Worm (Caenorhabditis elegans) whole organism, L1 larva: ENCODE data around the gene B0035.21.

Experiments used
- C04F5.9 ChIP-seq: sonication (generic microtip); optimal IDR thresholded peaks from 2 replicates; lab custom pipeline; 2016; ENCODE audit warnings: missing genetic modification characterization, missing compliant biosample characterization
- C16A3.4 ChIP-seq: fragments of 150-350 bp; optimal IDR thresholded peaks from 2 replicates; lab custom pipeline; 2014; ENCODE audit warnings: missing biosample characterization, missing genetic modification characterization
- Y116A8C.19 ChIP-seq: sonication (generic microtip); optimal IDR thresholded peaks from 2 replicates; lab custom pipeline; 2016; ENCODE audit warnings: missing compliant biosample characterization, missing genetic modification characterization, borderline replicate concordance
- blmp-1 ChIP-seq: fragments of 150-350 bp; optimal IDR thresholded peaks from 2 replicates; lab custom pipeline; 2014; ENCODE audit warnings: missing biosample characterization, missing genetic modification characterization
- ceh-82 ChIP-seq, 3 experiments: fragments of 150-350 bp in 1 of 3; sonication (generic microtip) in 2 of 3; optimal IDR thresholded peaks; 2 replicates each; lab custom pipeline; 2014 to 2017; ENCODE audit warnings: missing biosample characterization in 3 of 3, missing genetic modification characterization in 3 of 3
- ceh-88 ChIP-seq: fragments of 200-800 bp; sonication (Bioruptor generic); IDR thresholded peaks from 2 replicates; pipeline ENCODE4 v1.3.6; 2022; ENCODE audit warnings: missing genetic modification characterization, missing compliant biosample characterization
- ces-1 ChIP-seq: fragments of 150-350 bp; optimal IDR thresholded peaks from 2 replicates; lab custom pipeline; 2014; ENCODE audit warnings: missing biosample characterization, missing genetic modification reagents, missing genetic modification characterization
- dpl-1 ChIP-seq, 3 experiments: fragments of 150-350 bp in 2 of 3; sonication (generic microtip) in 1 of 3; optimal IDR thresholded peaks; 2 replicates each; lab custom pipeline; 2014 to 2017; ENCODE audit warnings: missing biosample characterization in 3 of 3, missing genetic modification characterization in 3 of 3, missing genetic modification reagents in 3 of 3
- dsc-1 ChIP-seq: sonication (generic microtip); optimal IDR thresholded peaks from 2 replicates; lab custom pipeline; 2016; ENCODE audit warnings: mild to moderate bottlenecking, missing genetic modification characterization, missing compliant biosample characterization
- efl-1 ChIP-seq, 4 experiments: fragments of 150-350 bp; optimal IDR thresholded peaks in 3 of 4; peaks in 1 of 4; 1 replicate in 1 of 4; 2 replicates in 3 of 4; lab custom pipeline; 2014; ENCODE audit warnings: missing biosample characterization in 2 of 4, missing genetic modification characterization in 2 of 4, missing genetic modification reagents in 2 of 4
- egl-13 ChIP-seq: sonication (generic microtip); optimal IDR thresholded peaks from 2 replicates; lab custom pipeline; 2016; ENCODE audit warnings: missing genotype, missing genetic modification reagents, missing genetic modification characterization, missing compliant biosample characterization
- fkh-10 ChIP-seq: sonication (generic microtip); optimal IDR thresholded peaks from 2 replicates; lab custom pipeline; 2017; ENCODE audit warnings: missing biosample characterization, missing genetic modification reagents, missing genetic modification characterization
- fkh-8 ChIP-seq: sonication (generic microtip); optimal IDR thresholded peaks from 2 replicates; lab custom pipeline; 2016; ENCODE audit warnings: mild to moderate bottlenecking, missing genetic modification characterization, missing compliant biosample characterization
- fos-1 ChIP-seq: fragments of 150-350 bp; optimal IDR thresholded peaks from 2 replicates; lab custom pipeline; 2014; ENCODE audit warnings: missing biosample characterization, missing genetic modification characterization
- hpl-2 ChIP-seq: fragments of 150-350 bp; optimal IDR thresholded peaks from 2 replicates; lab custom pipeline; 2014; ENCODE audit warnings: missing biosample characterization, missing genetic modification reagents, missing genetic modification characterization
- isw-1 ChIP-seq: fragments of 200-800 bp; sonication (Bioruptor generic); IDR thresholded peaks from 2 replicates; pipeline ENCODE4 v1.3.6; 2022; ENCODE audit warnings: missing genetic modification characterization, missing compliant biosample characterization
- jun-1 ChIP-seq: fragments of 150-350 bp; optimal IDR thresholded peaks from 2 replicates; lab custom pipeline; 2014; ENCODE audit warnings: missing biosample characterization, missing genetic modification reagents, missing genetic modification characterization
- lin-14 ChIP-seq: fragments of 200-800 bp; sonication (Bioruptor generic); optimal IDR thresholded peaks from 2 replicates; lab custom pipeline; 2018; ENCODE audit warnings: mild to moderate bottlenecking, missing genetic modification characterization, moderate library complexity, missing compliant biosample characterization
- lin-39 ChIP-seq: fragments of 150-350 bp; optimal IDR thresholded peaks from 2 replicates; lab custom pipeline; 2014; ENCODE audit warnings: missing biosample characterization, missing genetic modification reagents, missing genetic modification characterization
- lir-3 ChIP-seq: sonication (generic microtip); optimal IDR thresholded peaks from 2 replicates; lab custom pipeline; 2016; ENCODE audit warnings: mild to moderate bottlenecking, missing genetic modification characterization, moderate library complexity, missing compliant biosample characterization; ENCODE audit not compliant: poor library complexity
- lsy-2 ChIP-seq, 2 experiments: fragments of 150-350 bp; optimal IDR thresholded peaks; 2 replicates each; lab custom pipeline; 2014; ENCODE audit warnings: missing biosample characterization in 2 of 2, missing genetic modification characterization in 2 of 2
- mab-9 ChIP-seq: fragments of 200-800 bp; sonication (Bioruptor generic); IDR thresholded peaks from 2 replicates; pipeline ENCODE4 v1.3.6; 2022; ENCODE audit warnings: missing genetic modification reagents, missing genetic modification characterization, missing compliant biosample characterization
- mdl-1 ChIP-seq, 2 experiments: fragments of 150-350 bp; optimal IDR thresholded peaks; 2 replicates each; lab custom pipeline; 2014 to 2017; ENCODE audit warnings: missing biosample characterization in 2 of 2, missing genetic modification characterization in 2 of 2, inconsistent platforms in 1 of 2
- nhr-11 ChIP-seq: fragments of 150-350 bp; optimal IDR thresholded peaks from 2 replicates; lab custom pipeline; 2014; ENCODE audit warnings: missing biosample characterization, missing genetic modification characterization
- nhr-12 ChIP-seq: sonication (generic microtip); optimal IDR thresholded peaks from 2 replicates; lab custom pipeline; 2017; ENCODE audit warnings: missing biosample characterization, missing genetic modification characterization
- nhr-19 ChIP-seq: fragments of 200-800 bp; sonication (Bioruptor generic); conservative IDR thresholded peaks from 2 replicates; pipeline ENCODE4 v1.3.6; 2022; ENCODE audit warnings: missing genetic modification characterization, missing compliant biosample characterization
- nhr-20 ChIP-seq: sonication (generic microtip); optimal IDR thresholded peaks from 2 replicates; lab custom pipeline; 2016; ENCODE audit warnings: mild to moderate bottlenecking, missing genetic modification characterization, missing compliant biosample characterization
- nhr-237 ChIP-seq: fragments of 150-350 bp; optimal IDR thresholded peaks from 2 replicates; lab custom pipeline; 2014; ENCODE audit warnings: missing biosample characterization, missing genetic modification characterization
- nhr-28 ChIP-seq: fragments of 150-350 bp; optimal IDR thresholded peaks from 2 replicates; lab custom pipeline; 2014; ENCODE audit warnings: missing biosample characterization, missing genetic modification characterization
- nhr-47 ChIP-seq: sonication (generic microtip); optimal IDR thresholded peaks from 2 replicates; lab custom pipeline; 2016; ENCODE audit warnings: mild to moderate bottlenecking, missing genetic modification characterization, moderate library complexity, missing compliant biosample characterization
- nhr-71 ChIP-seq: sonication (generic microtip); optimal IDR thresholded peaks from 2 replicates; lab custom pipeline; 2016; ENCODE audit warnings: mild to moderate bottlenecking, missing genetic modification characterization, moderate library complexity, missing compliant biosample characterization
- nhr-84 ChIP-seq: sonication (generic microtip); optimal IDR thresholded peaks from 2 replicates; lab custom pipeline; 2017; ENCODE audit warnings: missing biosample characterization, missing genetic modification characterization
- nhr-85 ChIP-seq: sonication (generic microtip); peaks from one replicate; lab custom pipeline; 2016; ENCODE audit warnings: missing genetic modification characterization, inconsistent platforms, missing compliant biosample characterization
- nhr-90 ChIP-seq: sonication (generic microtip); optimal IDR thresholded peaks from 2 replicates; lab custom pipeline; 2016; ENCODE audit warnings: mild to moderate bottlenecking, missing genetic modification characterization, missing compliant biosample characterization; ENCODE audit not compliant: poor library complexity
- pag-3 ChIP-seq: sonication (generic microtip); optimal IDR thresholded peaks from 2 replicates; lab custom pipeline; 2017; ENCODE audit warnings: missing genetic modification characterization, mild to moderate bottlenecking, missing compliant biosample characterization, antibody characterized with exemption, borderline replicate concordance; ENCODE audit not compliant: insufficient read depth
- pax-3 ChIP-seq: fragments of 200-800 bp; sonication (Bioruptor generic); optimal IDR thresholded peaks from 2 replicates; lab custom pipeline; 2018; ENCODE audit warnings: mild to moderate bottlenecking, missing genetic modification characterization, moderate library complexity, missing compliant biosample characterization
- pqm-1 ChIP-seq: sonication (generic microtip); optimal IDR thresholded peaks from 3 replicates; lab custom pipeline; 2017; ENCODE audit warnings: missing biosample characterization, missing genetic modification characterization
- rnt-1 ChIP-seq: sonication (generic microtip); optimal IDR thresholded peaks from 2 replicates; lab custom pipeline; 2016; ENCODE audit warnings: mild to moderate bottlenecking, missing genetic modification characterization, moderate library complexity, missing compliant biosample characterization
- skn-1 ChIP-seq: fragments of 150-350 bp; optimal IDR thresholded peaks from 2 replicates; lab custom pipeline; 2014; ENCODE audit warnings: missing biosample characterization, missing genetic modification characterization
- snu-23 ChIP-seq: sonication (generic microtip); optimal IDR thresholded peaks from 2 replicates; lab custom pipeline; 2016; ENCODE audit warnings: missing genetic modification characterization, missing compliant biosample characterization
- sptf-1 ChIP-seq: fragments of 150-350 bp; optimal IDR thresholded peaks from 2 replicates; lab custom pipeline; 2014; ENCODE audit warnings: missing biosample characterization, missing genetic modification characterization
- sup-37 ChIP-seq: fragments of 200-800 bp; sonication (Bioruptor generic); optimal IDR thresholded peaks from 2 replicates; lab custom pipeline; 2018; ENCODE audit warnings: mild to moderate bottlenecking, missing genetic modification characterization, missing compliant biosample characterization
- swsn-7 ChIP-seq: sonication (generic microtip); optimal IDR thresholded peaks from 2 replicates; lab custom pipeline; 2016; ENCODE audit warnings: missing genetic modification characterization, missing compliant biosample characterization
- tbx-2 ChIP-seq: sonication (generic microtip); optimal IDR thresholded peaks from 2 replicates; lab custom pipeline; 2016; ENCODE audit warnings: missing genetic modification characterization, missing compliant biosample characterization
- unc-30 ChIP-seq: sonication (generic microtip); optimal IDR thresholded peaks from 2 replicates; lab custom pipeline; 2017; ENCODE audit warnings: missing biosample characterization, missing genetic modification characterization
- unc-98 ChIP-seq: fragments of 200-800 bp; sonication (Bioruptor generic); IDR thresholded peaks from 2 replicates; pipeline ENCODE4 v1.3.6; 2022; ENCODE audit warnings: missing genetic modification characterization, missing compliant biosample characterization
- vab-15 ChIP-seq: sonication (generic microtip); optimal IDR thresholded peaks from 2 replicates; lab custom pipeline; 2017; ENCODE audit warnings: missing genotype, mild to moderate bottlenecking, missing genetic modification characterization, missing compliant biosample characterization
- xbp-1 ChIP-seq: sonication (generic microtip); optimal IDR thresholded peaks from 2 replicates; lab custom pipeline; 2016; ENCODE audit warnings: missing genetic modification characterization, missing compliant biosample characterization
- zip-4 ChIP-seq: fragments of 200-800 bp; sonication (Bioruptor generic); optimal IDR thresholded peaks from 2 replicates; lab custom pipeline; 2018; ENCODE audit warnings: mild to moderate bottlenecking, missing genetic modification characterization, moderate library complexity, missing compliant biosample characterization
- ztf-11 ChIP-seq, 2 experiments: sonication (generic microtip); optimal IDR thresholded peaks; 2 replicates each; lab custom pipeline; 2016 to 2017; ENCODE audit warnings: missing genetic modification characterization in 2 of 2, missing biosample characterization in 1 of 2, missing compliant biosample characterization in 1 of 2

The B0035.21 gene

DNA sequence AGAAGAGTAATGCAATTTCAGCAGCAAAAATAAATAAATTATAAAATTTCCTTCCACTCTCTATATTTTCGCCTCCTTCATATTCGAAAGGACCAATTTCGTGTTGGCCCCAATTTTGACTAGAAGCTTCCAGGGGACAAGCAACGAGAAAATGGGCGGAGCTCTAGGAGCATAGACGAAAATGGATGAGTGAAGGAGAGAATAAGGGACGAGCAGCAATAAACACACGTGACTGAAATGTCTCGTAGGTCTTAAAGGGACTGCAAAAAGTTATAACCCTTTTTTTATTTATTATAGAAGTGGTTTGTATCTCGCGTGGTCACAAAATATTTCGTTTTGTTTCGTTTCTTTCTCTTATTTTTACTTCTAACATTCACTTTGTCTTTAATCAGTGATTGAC is 22.7 kb downstream of the B0035.21 start (continued):
- peak; percentile 37 for TF ChIP-seq nhr-71 (tag; lab: Kevin White, UChicago)
- no peak for TF ChIP-seq ztf-11 (tag; optimal IDR thresholded peaks at IDR 0.05; lab: Kevin White, UChicago)
- TF ChIP-seq nhr-19 (GFP tag; lab: Robert Waterston, UW): no peak
- peak in 1 of 3 experiments; percentile 1 for TF ChIP-seq ceh-82 (tag; optimal IDR thresholded peaks at IDR 0.05; lab: Kevin White, UChicago)
- TF ChIP-seq rnt-1: no peak
- no peak for TF ChIP-seq mdl-1 (tag; optimal IDR thresholded peaks at IDR 0.05; lab: Kevin White, UChicago)
- no peak for TF ChIP-seq ceh-88 (GFP tag; lab: Robert Waterston, UW)
- peak; percentile 53 for TF ChIP-seq nhr-47 (tag; lab: Kevin White, UChicago)
- TF ChIP-seq xbp-1: no peak
- no peak for TF ChIP-seq C16A3.4 (tag; lab: Kevin White, UChicago)
- no peak for TF ChIP-seq swsn-7 (tag; lab: Kevin White, UChicago)
- TF ChIP-seq unc-30: no peak

DNA sequence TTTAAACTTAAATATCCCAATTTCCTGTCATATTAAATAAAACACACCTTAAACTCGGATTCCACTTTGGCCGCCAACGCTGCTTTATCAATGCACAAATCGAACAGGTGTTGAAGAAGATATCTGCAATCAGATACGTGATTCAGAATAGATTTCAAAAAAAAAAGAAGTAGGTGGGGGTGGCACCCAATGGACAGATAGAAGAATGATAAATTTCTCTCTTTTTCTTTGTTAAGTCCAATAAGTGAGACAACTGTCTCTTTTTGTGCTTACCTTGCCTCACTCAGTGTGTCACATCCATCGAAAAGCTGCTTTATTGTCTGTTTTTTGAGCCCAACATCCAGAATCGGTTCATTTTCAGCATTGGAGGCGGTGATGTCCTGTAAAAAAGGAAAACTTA is 23.7 kb downstream of the B0035.21 start:
- no peak for TF ChIP-seq xbp-1
- no peak for TF ChIP-seq pqm-1
- no peak for TF ChIP-seq nhr-11 (tag; lab: Kevin White, UChicago)
- TF ChIP-seq snu-23 (GFP tag; lab: Kevin White, UChicago): peak; percentile 47
- TF ChIP-seq zip-4: no peak
- peak; percentile 93 for TF ChIP-seq lin-14 (GFP tag; lab: Kevin White, UChicago)
- no peak for TF ChIP-seq egl-13 (tag; lab: Kevin White, UChicago)
- TF ChIP-seq fkh-10 (GFP tag; lab: Kevin White, UChicago): no peak
- no peak for TF ChIP-seq C04F5.9 (tag; lab: Kevin White, UChicago)
- TF ChIP-seq ceh-82 (tag; optimal IDR thresholded peaks at IDR 0.05; lab: Kevin White, UChicago): no peak
- TF ChIP-seq ztf-11 (tag; optimal IDR thresholded peaks at IDR 0.05; lab: Kevin White, UChicago): no peak
- TF ChIP-seq efl-1 (optimal IDR thresholded peaks at IDR 0.05; lab: Kevin White, UChicago): no peak
- TF ChIP-seq efl-1 (GFP tag; optimal IDR thresholded peaks at IDR 0.05 in 1 of 2; lab: Kevin White, UChicago): no peak
- no peak for TF ChIP-seq blmp-1
- TF ChIP-seq skn-1 (tag; lab: Kevin White, UChicago): no peak
- TF ChIP-seq hpl-2 (GFP tag; lab: Kevin White, UChicago): no peak
- no peak for TF ChIP-seq ces-1
- no peak for TF ChIP-seq pax-3 (tag; lab: Kevin White, UChicago)
- TF ChIP-seq swsn-7 (tag; lab: Kevin White, UChicago): peak; percentile 24
- TF ChIP-seq nhr-90: no peak
- no peak for TF ChIP-seq isw-1
- TF ChIP-seq vab-15 (tag; lab: Kevin White, UChicago): no peak
- TF ChIP-seq nhr-28: no peak
- no peak for TF ChIP-seq nhr-12 (tag; lab: Kevin White, UChicago)
- TF ChIP-seq fos-1 (tag; lab: Kevin White, UChicago): no peak
- peak; percentile 64 for TF ChIP-seq pag-3
- TF ChIP-seq fkh-8 (tag; lab: Kevin White, UChicago): no peak
- no peak for TF ChIP-seq nhr-85
- TF ChIP-seq sptf-1 (tag; lab: Kevin White, UChicago): no peak
- TF ChIP-seq lin-39 (tag; lab: Kevin White, UChicago): peak; percentile 66
- no peak for TF ChIP-seq dsc-1 (tag; lab: Kevin White, UChicago)
- TF ChIP-seq jun-1 (tag; lab: Kevin White, UChicago): no peak
- TF ChIP-seq nhr-84 (tag; lab: Kevin White, UChicago): no peak
- TF ChIP-seq rnt-1: peak; percentile 75
- no peak for TF ChIP-seq nhr-237 (tag; lab: Kevin White, UChicago)
- TF ChIP-seq tbx-2: no peak
- peak; percentile 38; the same call in 1 of the 2 replicates for TF ChIP-seq unc-98
- no peak for TF ChIP-seq lir-3 (tag; lab: Kevin White, UChicago)
- TF ChIP-seq lsy-2 (tag; optimal IDR thresholded peaks at IDR 0.05; lab: Kevin White, UChicago): peak; percentile 31 to 45
- TF ChIP-seq nhr-47 (tag; lab: Kevin White, UChicago): no peak
- no peak for TF ChIP-seq sup-37 (GFP tag; lab: Kevin White, UChicago)
- TF ChIP-seq unc-30: no peak
- no peak for TF ChIP-seq Y116A8C.19
- TF ChIP-seq dpl-1 (GFP tag; optimal IDR thresholded peaks at IDR 0.05; lab: Kevin White, UChicago): no peak
- TF ChIP-seq mab-9 (GFP tag; lab: Robert Waterston, UW): no peak
- TF ChIP-seq nhr-20 (tag; lab: Kevin White, UChicago): peak; percentile 41
